Worm (Caenorhabditis elegans): Measurements from ENCODE around the gene Y53F4B.18.
A peak's percentile ranks its signal among the peaks of the same experiment; 100 is the strongest.

The Y53F4B.18 gene

DNA sequence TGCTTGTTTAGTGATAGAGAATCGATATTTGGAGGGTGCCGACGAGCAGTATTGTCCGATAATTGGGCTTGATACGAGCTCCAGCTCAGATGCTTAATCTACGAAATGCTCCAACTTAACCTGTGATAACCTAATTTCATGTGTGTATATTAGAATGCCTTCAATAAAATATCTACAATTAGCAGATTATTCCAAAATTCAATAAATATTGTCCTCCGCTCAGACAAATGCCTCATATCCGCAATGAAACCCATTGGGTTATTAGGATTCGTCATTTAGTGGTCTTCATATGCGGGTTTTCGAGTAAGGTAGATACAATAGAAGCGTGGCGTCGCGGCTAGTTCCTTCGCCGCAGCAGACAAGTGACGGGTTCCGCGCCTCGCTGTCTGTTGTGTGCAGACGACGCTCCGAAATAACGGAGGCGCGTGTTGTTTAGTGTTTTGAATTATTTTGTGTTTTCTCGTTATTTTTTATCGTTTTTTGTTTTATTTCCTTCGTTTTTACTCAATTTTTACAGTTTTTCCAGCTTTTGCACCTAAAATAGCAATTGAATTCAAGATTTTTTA lies 45.8 kb downstream of the Y53F4B.18 start, which contains the start of gene cmtr-1 (continued):
- TF ChIP-seq attf-6 (GFP tag; IDR thresholded peaks at IDR 0.05), result peak; percentile 95
- peak; percentile 97 for TF ChIP-seq ekl-4 (GFP tag; IDR thresholded peaks at IDR 0.05)
- peak; percentile 100 for TF ChIP-seq attf-3 (GFP tag; conservative IDR thresholded peaks at IDR 0.05)
- TF ChIP-seq tbx-9 (tag; optimal IDR thresholded peaks at IDR 0.05; ENCODE audit: borderline replicate concordance), result no peak
- no peak for TF ChIP-seq nfya-1 (tag; optimal IDR thresholded peaks at IDR 0.05; ENCODE audit: borderline replicate concordance, insufficient read depth)
- peak; percentile 51 for TF ChIP-seq ets-4 (GFP tag; optimal IDR thresholded peaks at IDR 0.05)
- peak; percentile 74 for TF ChIP-seq unc-130 (GFP tag; optimal IDR thresholded peaks at IDR 0.05)
- TF ChIP-seq akir-1 (GFP tag; optimal IDR thresholded peaks at IDR 0.05), result peak; percentile 43
- TF ChIP-seq mcd-1 (GFP tag; IDR thresholded peaks at IDR 0.05), result peak; percentile 95
- no peak for TF ChIP-seq ceh-79 (tag; optimal IDR thresholded peaks at IDR 0.05)
- peak; percentile 85 for TF ChIP-seq egl-44 (GFP tag; IDR thresholded peaks at IDR 0.05)
- TF ChIP-seq ztf-3 (GFP tag; optimal IDR thresholded peaks at IDR 0.05), result no peak
- TF ChIP-seq bed-1 (GFP tag; IDR thresholded peaks at IDR 0.05), result no peak
- TF ChIP-seq F55B11.4 (tag; optimal IDR thresholded peaks at IDR 0.05; ENCODE audit: borderline replicate concordance, insufficient read depth), result no peak
- TF ChIP-seq zfh-2 (GFP tag; conservative IDR thresholded peaks at IDR 0.05), result peak; percentile 92
- TF ChIP-seq lin-40 (tag; optimal IDR thresholded peaks at IDR 0.05), result peak; percentile 98
- TF ChIP-seq Y53G8AR.9 (GFP tag; conservative IDR thresholded peaks at IDR 0.05), result peak; percentile 91
- no peak for TF ChIP-seq rpc-1 (optimal IDR thresholded peaks at IDR 0.05)
- peak; percentile 17 for TF ChIP-seq rpc-1 (tag; optimal IDR thresholded peaks at IDR 0.05)
- peak; percentile 76 for TF ChIP-seq Y95B8A.8 (GFP tag; IDR thresholded peaks at IDR 0.05)
- TF ChIP-seq rec-8 (tag; optimal IDR thresholded peaks at IDR 0.05), result peak; percentile 40 to 82
- TF ChIP-seq unc-62 (GFP tag; optimal IDR thresholded peaks at IDR 0.05), result no peak
- TF ChIP-seq dox-1 (GFP tag; IDR thresholded peaks at IDR 0.05), result peak; percentile 98; the same call in 1 of the 2 replicates
- TF ChIP-seq die-1 (tag; optimal IDR thresholded peaks at IDR 0.05), result peak; percentile 68
- TF ChIP-seq cebp-2 (GFP tag; IDR thresholded peaks at IDR 0.05), result peak; percentile 84
- TF ChIP-seq hmg-1.2 (GFP tag; IDR thresholded peaks at IDR 0.05), result peak; percentile 100
- peak; percentile 22; the same call in 1 of the 2 replicates for TF ChIP-seq aptf-2 (GFP tag; conservative IDR thresholded peaks at IDR 0.05)
- peak; percentile 62 for TF ChIP-seq B0035.1 (tag; optimal IDR thresholded peaks at IDR 0.05)
- no peak for TF ChIP-seq egl-18 (GFP tag; IDR thresholded peaks at IDR 0.05)
- TF ChIP-seq C06A6.2 (GFP tag; conservative IDR thresholded peaks at IDR 0.05), result peak; percentile 86; the same call in 1 of the 2 replicates
- peak; percentile 95 for TF ChIP-seq tlf-1 (GFP tag; optimal IDR thresholded peaks at IDR 0.05)
- TF ChIP-seq hsf-1 (GFP tag; IDR thresholded peaks at IDR 0.05), result peak; percentile 87
- TF ChIP-seq F49E8.2 (tag; optimal IDR thresholded peaks at IDR 0.05; ENCODE audit: insufficient read depth), result peak; percentile 95
- no peak for TF ChIP-seq hlh-26 (GFP tag; conservative IDR thresholded peaks at IDR 0.05)
- no peak for TF ChIP-seq nhr-90 (tag; optimal IDR thresholded peaks at IDR 0.05)
- peak; percentile 83 for TF ChIP-seq dpff-1 (tag; optimal IDR thresholded peaks at IDR 0.05)
- no peak for TF ChIP-seq nhr-27 (tag; optimal IDR thresholded peaks at IDR 0.05)
- peak; percentile 25 for TF ChIP-seq ccch-3 (GFP tag; optimal IDR thresholded peaks at IDR 0.05)
- TF ChIP-seq C17E4.6 (GFP tag; IDR thresholded peaks at IDR 0.05), result peak; percentile 89
- peak; percentile 42 to 80 for TF ChIP-seq let-607 (tag; optimal IDR thresholded peaks at IDR 0.05)
- TF ChIP-seq mel-28 (tag; optimal IDR thresholded peaks at IDR 0.05; ENCODE audit: borderline replicate concordance), result peak; percentile 85
